Worm (Caenorhabditis elegans) whole organism, midembryonic: ENCODE data around the gene F13B12.2.

Experiments used
- T22C8.4 ChIP-seq: fragments of 200-800 bp; sonication (Bioruptor generic); IDR thresholded peaks from 2 replicates; pipeline ENCODE4 v1.3.6; 2022; ENCODE audit warnings: missing genetic modification characterization, missing compliant biosample characterization
- klf-2 ChIP-seq: fragments of 200-800 bp; sonication (Bioruptor generic); conservative IDR thresholded peaks from 2 replicates; pipeline ENCODE4 v1.3.6; 2022; ENCODE audit warnings: missing genetic modification reagents, missing genetic modification characterization, missing compliant biosample characterization
- ref-1 ChIP-seq: fragments of 200-800 bp; sonication (Bioruptor generic); conservative IDR thresholded peaks from 2 replicates; pipeline ENCODE4 v1.3.6; 2022; ENCODE audit warnings: missing genetic modification reagents, missing genetic modification characterization, missing compliant biosample characterization

ce11 chrIV:10449799-10450198, 20.9 kb upstream of the F13B12.2 start, which contains the start of gene F13B12.4:
- no peak for TF ChIP-seq klf-2 (GFP tag; lab: Robert Waterston, UW)
- TF ChIP-seq T22C8.4 (GFP tag; lab: Robert Waterston, UW) = no peak
- no peak for TF ChIP-seq ref-1
